Worm (Caenorhabditis elegans) whole organism, young adult: ENCODE measurements around the gene ceh-31.

Experiments used
- B0019.2 ChIP-seq: fragments of 200-800 bp; sonication (Bioruptor generic); conservative IDR thresholded peaks from 2 replicates; pipeline ENCODE4 v1.3.6; 2022; ENCODE audit warnings: missing genetic modification reagents, missing genetic modification characterization, missing compliant biosample characterization
- B0261.1 ChIP-seq: sonication (generic microtip); optimal IDR thresholded peaks from 2 replicates; lab custom pipeline; 2016; ENCODE audit warnings: mild to moderate bottlenecking, missing genetic modification characterization, moderate library complexity, missing compliant biosample characterization
- D2030.7 ChIP-seq: fragments of 200-800 bp; sonication (Bioruptor generic); IDR thresholded peaks from 2 replicates; pipeline ENCODE4 v1.3.6; 2022; ENCODE audit warnings: missing genetic modification reagents, missing genetic modification characterization, missing compliant biosample characterization
- F49E8.2 ChIP-seq: sonication (generic microtip); optimal IDR thresholded peaks from 3 replicates; lab custom pipeline; 2017; ENCODE audit warnings: missing genetic modification characterization, mild to moderate bottlenecking, missing compliant biosample characterization, antibody characterized with exemption, moderate library complexity; ENCODE audit not compliant: insufficient read depth
- K12H6.12 ChIP-seq: fragments of 200-800 bp; sonication (Bioruptor generic); optimal IDR thresholded peaks from 2 replicates; lab custom pipeline; 2018; ENCODE audit warnings: mild to moderate bottlenecking, missing genetic modification characterization, missing compliant biosample characterization
- T07F8.4 ChIP-seq: sonication (generic microtip); optimal IDR thresholded peaks from 2 replicates; lab custom pipeline; 2016; ENCODE audit warnings: mild to moderate bottlenecking, missing genetic modification characterization, moderate library complexity, missing compliant biosample characterization
- ZK185.1 ChIP-seq: sonication (generic microtip); optimal IDR thresholded peaks from 2 replicates; lab custom pipeline; 2016; ENCODE audit warnings: mild to moderate bottlenecking, missing genetic modification characterization, missing compliant biosample characterization; ENCODE audit not compliant: poor library complexity, severe bottlenecking
- aptf-3 ChIP-seq: fragments of 200-800 bp; sonication (Bioruptor generic); IDR thresholded peaks from 2 replicates; pipeline ENCODE4 v1.3.6; 2022; ENCODE audit warnings: missing genetic modification characterization, missing compliant biosample characterization
- bed-1 ChIP-seq: fragments of 200-800 bp; sonication (Bioruptor generic); IDR thresholded peaks from 2 replicates; pipeline ENCODE4 v1.3.6; 2022; ENCODE audit warnings: missing genetic modification reagents, missing genetic modification characterization, missing compliant biosample characterization
- cebp-1 ChIP-seq, 2 experiments: fragments of 200-800 bp in 1 of 2; sonication (Bioruptor generic) in 1 of 2; sonication (generic microtip) in 1 of 2; IDR thresholded peaks in 1 of 2; optimal IDR thresholded peaks in 1 of 2; 2 replicates each; pipeline versions ENCODE4 v1.3.6 to Lab custom; 2017 to 2022; ENCODE audit warnings: missing compliant biosample characterization in 2 of 2, missing genetic modification characterization in 2 of 2, mild to moderate bottlenecking in 1 of 2, missing genetic modification reagents in 1 of 2, moderate library complexity in 1 of 2
- ceh-27 ChIP-seq: fragments of 200-800 bp; sonication (Bioruptor generic); optimal IDR thresholded peaks from 2 replicates; lab custom pipeline; 2018; ENCODE audit warnings: mild to moderate bottlenecking, missing genetic modification characterization, moderate library complexity, missing compliant biosample characterization
- ceh-58 ChIP-seq: fragments of 200-800 bp; sonication (Bioruptor generic); IDR thresholded peaks from 2 replicates; pipeline ENCODE4 v1.3.6; 2022; ENCODE audit warnings: missing genetic modification characterization, missing compliant biosample characterization
- chd-7 ChIP-seq: sonication (generic microtip); optimal IDR thresholded peaks from 2 replicates; lab custom pipeline; 2016; ENCODE audit warnings: mild to moderate bottlenecking, missing genetic modification characterization, moderate library complexity, missing compliant biosample characterization
- dox-1 ChIP-seq: fragments of 200-800 bp; sonication (Bioruptor generic); IDR thresholded peaks from 2 replicates; pipeline ENCODE4 v1.3.6; 2022; ENCODE audit warnings: missing genetic modification reagents, missing genetic modification characterization, missing compliant biosample characterization
- efl-1 ChIP-seq: fragments of 150-350 bp; optimal IDR thresholded peaks from 2 replicates; lab custom pipeline; 2014; ENCODE audit warnings: missing biosample characterization, missing genetic modification reagents, missing genetic modification characterization
- egl-18 ChIP-seq: fragments of 200-800 bp; sonication (Bioruptor generic); IDR thresholded peaks from 2 replicates; pipeline ENCODE4 v1.3.6; 2022; ENCODE audit warnings: missing genetic modification reagents, missing genetic modification characterization, missing compliant biosample characterization
- fkh-3 ChIP-seq: sonication (generic microtip); optimal IDR thresholded peaks from 2 replicates; lab custom pipeline; 2016; ENCODE audit warnings: mild to moderate bottlenecking, missing genetic modification characterization, missing compliant biosample characterization
- gei-17 ChIP-seq: fragments of 200-800 bp; sonication (Bioruptor generic); optimal IDR thresholded peaks from 2 replicates; lab custom pipeline; 2018; ENCODE audit warnings: mild to moderate bottlenecking, missing genetic modification characterization, missing compliant biosample characterization
- hrde-1 ChIP-seq: sonication (generic microtip); optimal IDR thresholded peaks from 2 replicates; lab custom pipeline; 2016; ENCODE audit warnings: missing genetic modification characterization, mild to moderate bottlenecking, missing compliant biosample characterization, moderate library complexity, missing genotype, missing genetic modification reagents, borderline replicate concordance
- hsf-1 ChIP-seq: fragments of 200-800 bp; sonication (Bioruptor generic); IDR thresholded peaks from 2 replicates; pipeline ENCODE4 v1.3.6; 2022; ENCODE audit warnings: missing genetic modification reagents, missing genetic modification characterization, missing compliant biosample characterization
- let-607 ChIP-seq, 2 experiments: fragments of 200-800 bp in 1 of 2; sonication (Bioruptor generic) in 1 of 2; sonication (generic microtip) in 1 of 2; optimal IDR thresholded peaks; 2 replicates each; lab custom pipeline; 2016 to 2018; ENCODE audit warnings: mild to moderate bottlenecking in 2 of 2, missing compliant biosample characterization in 2 of 2, missing genetic modification characterization in 2 of 2, moderate library complexity in 2 of 2, missing genotype in 1 of 2
- lin-26 ChIP-seq: fragments of 200-800 bp; sonication (Bioruptor generic); IDR thresholded peaks from 2 replicates; pipeline ENCODE4 v1.3.6; 2022; ENCODE audit warnings: missing genetic modification reagents, missing genetic modification characterization, missing compliant biosample characterization
- lsl-1 ChIP-seq: fragments of 200-800 bp; sonication (Bioruptor generic); optimal IDR thresholded peaks from 2 replicates; lab custom pipeline; 2018; ENCODE audit warnings: mild to moderate bottlenecking, missing genetic modification characterization, moderate library complexity, missing compliant biosample characterization
- madf-10 ChIP-seq: sonication (generic microtip); optimal IDR thresholded peaks from 2 replicates; lab custom pipeline; 2016; ENCODE audit warnings: mild to moderate bottlenecking, missing genetic modification characterization, missing compliant biosample characterization
- madf-8 ChIP-seq: fragments of 200-800 bp; sonication (Bioruptor generic); conservative IDR thresholded peaks from 2 replicates; pipeline ENCODE4 v1.3.6; 2022; ENCODE audit warnings: missing genetic modification reagents, missing genetic modification characterization, missing compliant biosample characterization
- mel-28 ChIP-seq: sonication (generic microtip); optimal IDR thresholded peaks from 2 replicates; lab custom pipeline; 2016; ENCODE audit warnings: borderline replicate concordance, mild to moderate bottlenecking, missing genetic modification characterization, missing compliant biosample characterization
- nfya-2 ChIP-seq: fragments of 200-800 bp; sonication (Bioruptor generic); IDR thresholded peaks from 2 replicates; pipeline ENCODE4 v1.3.6; 2022; ENCODE audit warnings: missing genetic modification reagents, missing genetic modification characterization, missing compliant biosample characterization
- nhr-179 ChIP-seq: sonication (generic microtip); optimal IDR thresholded peaks from 2 replicates; lab custom pipeline; 2016; ENCODE audit warnings: mild to moderate bottlenecking, missing genetic modification characterization, missing compliant biosample characterization
- nhr-27 ChIP-seq: fragments of 200-800 bp; sonication (Bioruptor generic); optimal IDR thresholded peaks from 2 replicates; lab custom pipeline; 2018; ENCODE audit warnings: mild to moderate bottlenecking, missing genetic modification characterization, moderate library complexity, missing compliant biosample characterization
- nhr-80 ChIP-seq: sonication (generic microtip); optimal IDR thresholded peaks from 2 replicates; lab custom pipeline; 2016; ENCODE audit warnings: missing genetic modification characterization, missing compliant biosample characterization
- nhr-90 ChIP-seq: sonication (generic microtip); optimal IDR thresholded peaks from 2 replicates; lab custom pipeline; 2016; ENCODE audit warnings: missing genotype, mild to moderate bottlenecking, missing genetic modification characterization, missing compliant biosample characterization
- pha-4 ChIP-seq: fragments of 150-350 bp; sonication (generic microtip); optimal IDR thresholded peaks from 2 replicates; lab custom pipeline; 2014; ENCODE audit warnings: missing biosample characterization, missing genetic modification reagents, missing genetic modification characterization
- rec-8 ChIP-seq, 2 experiments: sonication (generic microtip); optimal IDR thresholded peaks; 2 replicates each; lab custom pipeline; 2016; ENCODE audit warnings: mild to moderate bottlenecking in 2 of 2, missing genetic modification characterization in 2 of 2, missing genetic modification reagents in 2 of 2, missing genotype in 2 of 2, missing biosample characterization in 1 of 2, missing compliant biosample characterization in 1 of 2, moderate library complexity in 1 of 2
- rpc-1 ChIP-seq, 2 experiments: fragments of 150-350 bp in 1 of 2; sonication (generic microtip) in 1 of 2; optimal IDR thresholded peaks; 2 replicates each; lab custom pipeline; 2014 to 2018; ENCODE audit warnings: missing biosample characterization in 1 of 2, missing genetic modification characterization in 1 of 2, missing genetic modification reagents in 1 of 2, missing genotype in 1 of 2
- snpc-3.4 ChIP-seq: sonication (generic microtip); optimal IDR thresholded peaks from 2 replicates; lab custom pipeline; 2017; ENCODE audit warnings: missing genetic modification characterization, mild to moderate bottlenecking, missing compliant biosample characterization, antibody characterized with exemption, moderate library complexity, missing genotype, missing genetic modification reagents
- somi-1 ChIP-seq: fragments of 200-800 bp; sonication (Bioruptor generic); optimal IDR thresholded peaks from 2 replicates; lab custom pipeline; 2018; ENCODE audit warnings: mild to moderate bottlenecking, missing genetic modification characterization, missing compliant biosample characterization
- tlf-1 ChIP-seq: fragments of 200-800 bp; sonication (Bioruptor generic); optimal IDR thresholded peaks from 2 replicates; lab custom pipeline; 2018; ENCODE audit warnings: mild to moderate bottlenecking, missing genetic modification characterization, missing compliant biosample characterization
- zfh-2 ChIP-seq: fragments of 200-800 bp; sonication (Bioruptor generic); conservative IDR thresholded peaks from 2 replicates; pipeline ENCODE4 v1.3.6; 2022; ENCODE audit warnings: missing genetic modification reagents, missing genetic modification characterization, missing compliant biosample characterization
- ztf-18 ChIP-seq: sonication (generic microtip); optimal IDR thresholded peaks from 2 replicates; lab custom pipeline; 2016; ENCODE audit warnings: missing genotype, mild to moderate bottlenecking, missing genetic modification characterization, missing compliant biosample characterization
- ztf-3 ChIP-seq: fragments of 200-800 bp; sonication (Bioruptor generic); optimal IDR thresholded peaks from 2 replicates; lab custom pipeline; 2018; ENCODE audit warnings: mild to moderate bottlenecking, missing genetic modification characterization, missing compliant biosample characterization
- ztf-6 ChIP-seq: fragments of 200-800 bp; sonication (Bioruptor generic); IDR thresholded peaks from 2 replicates; pipeline ENCODE4 v1.3.6; 2022; ENCODE audit warnings: missing genetic modification reagents, missing genetic modification characterization, missing compliant biosample characterization

Gene ceh-31

ce11 chrX:3045466-3045865 lies 24.8 kb downstream of the ceh-31 start, which contains the start of gene cnnm-3:
cnnm-3 (minus strand) TSS chrX:3045847.
- TF ChIP-seq nhr-80 (peak; percentile 67), tlf-1 (GFP tag; lab: Kevin White, UChicago) (no peak), T07F8.4 (tag; lab: Kevin White, UChicago) (no peak), ztf-6 (GFP tag; lab: Robert Waterston, UW) (no peak), B0261.1 (no peak), let-607 (tag; optimal IDR thresholded peaks at IDR 0.05; lab: Kevin White, UChicago) (peak in 1 of 2 experiments; percentile 2)

- no peak for TF ChIP-seq lin-26
- no peak for TF ChIP-seq nhr-27
- no peak for TF ChIP-seq madf-8 (GFP tag; lab: Robert Waterston, UW)
- no peak for TF ChIP-seq cebp-1 (GFP tag; IDR thresholded peaks at IDR 0.05; lab: Robert Waterston, UW)
- peak; percentile 20 for TF ChIP-seq cebp-1 (tag; optimal IDR thresholded peaks at IDR 0.05; lab: Kevin White, UChicago)
- TF ChIP-seq fkh-3 (tag; lab: Kevin White, UChicago), result no peak
- TF ChIP-seq zfh-2 (GFP tag; lab: Robert Waterston, UW), result peak; percentile 94
- TF ChIP-seq F49E8.2 (tag; lab: Kevin White, UChicago), result no peak
- TF ChIP-seq B0261.1, result no peak
- no peak for TF ChIP-seq nhr-80
Measured at ce11 chrX:3040609-3041008, 29.6 kb downstream of the ceh-31 start.

- TF ChIP-seq ceh-27 (GFP tag; lab: Kevin White, UChicago) (no peak), rec-8 (tag; optimal IDR thresholded peaks at IDR 0.05; lab: Kevin White, UChicago) (no peak)
Measured at ce11 chrX:3040021-3040420, 30.2 kb downstream of the ceh-31 start.

- TF ChIP-seq ceh-58 (GFP tag; lab: Robert Waterston, UW) (peak; percentile 89; the same call in 1 of the 2 replicates), tlf-1 (GFP tag; lab: Kevin White, UChicago) (peak; percentile 79), aptf-3 (GFP tag; lab: Robert Waterston, UW) (peak; percentile 97), somi-1 (GFP tag; lab: Kevin White, UChicago) (peak; percentile 93), efl-1 (GFP tag; lab: Kevin White, UChicago) (no peak), ztf-18 (tag; lab: Kevin White, UChicago) (peak; percentile 84), D2030.7 (peak; percentile 94), nfya-2 (0 out of 2 replicates have a peak, but pooled peaks have one; percentile 65), hrde-1 (tag; lab: Kevin White, UChicago) (peak; percentile 77), bed-1 (peak; percentile 87; the same call in 1 of the 2 replicates), snpc-3.4 (tag; lab: Kevin White, UChicago) (peak; percentile 86), chd-7 (peak; percentile 96), K12H6.12 (tag; lab: Kevin White, UChicago) (peak; percentile 83), egl-18 (GFP tag; lab: Robert Waterston, UW) (peak; percentile 93), nhr-179 (peak; percentile 82), rpc-1 (optimal IDR thresholded peaks at IDR 0.05; lab: Kevin White, UChicago) (peak; percentile 100), rpc-1 (tag; optimal IDR thresholded peaks at IDR 0.05; lab: Kevin White, UChicago) (peak; percentile 100), mel-28 (tag; lab: Kevin White, UChicago) (peak; percentile 86), B0019.2 (GFP tag; lab: Robert Waterston, UW) (peak; percentile 71), hsf-1 (peak; percentile 68), madf-10 (tag; lab: Kevin White, UChicago) (peak; percentile 92), nhr-90 (peak; percentile 94), dox-1 (GFP tag; lab: Robert Waterston, UW) (peak; percentile 96), gei-17 (GFP tag; lab: Kevin White, UChicago) (peak; percentile 91), pha-4 (tag; lab: Kevin White, UChicago) (peak; percentile 54), ztf-3 (GFP tag; lab: Kevin White, UChicago) (peak; percentile 71), ZK185.1 (tag; lab: Kevin White, UChicago) (peak; percentile 98), lsl-1 (GFP tag; lab: Kevin White, UChicago) (peak; percentile 43)
Measured at ce11 chrX:3035972-3036379, 34.2 kb downstream of the ceh-31 start.
